Worm (Caenorhabditis elegans) whole organism, L4 larva: ENCODE data around the gene fbxc-27.

Source experiments
- F10B5.3 ChIP-seq: sonication (generic microtip); optimal IDR thresholded peaks from 2 replicates; lab custom pipeline; 2016; ENCODE audit warnings: mild to moderate bottlenecking, missing genetic modification characterization, missing compliant biosample characterization
- F26F4.8 ChIP-seq: fragments of 200-800 bp; sonication (Bioruptor generic); conservative IDR thresholded peaks from 2 replicates; pipeline ENCODE4 v1.3.6; 2022; ENCODE audit warnings: missing genetic modification characterization, missing compliant biosample characterization
- F44E2.7 ChIP-seq: fragments of 200-800 bp; sonication (Bioruptor generic); IDR thresholded peaks from 2 replicates; pipeline ENCODE4 v2.1.2; 2022; ENCODE audit warnings: missing genetic modification characterization, missing compliant biosample characterization
- F49E8.2 ChIP-seq: sonication (generic microtip); optimal IDR thresholded peaks from 2 replicates; lab custom pipeline; 2016; ENCODE audit warnings: missing compliant biosample characterization, mild to moderate bottlenecking, missing genetic modification characterization, borderline replicate concordance
- T20F7.1 ChIP-seq: fragments of 200-800 bp; sonication (Bioruptor generic); optimal IDR thresholded peaks from 2 replicates; lab custom pipeline; 2018; ENCODE audit warnings: mild to moderate bottlenecking, missing genetic modification characterization, missing compliant biosample characterization
- T26A8.4 ChIP-seq: fragments of 200-800 bp; sonication (Bioruptor generic); IDR thresholded peaks from 2 replicates; pipeline ENCODE4 v1.3.6; 2022; ENCODE audit warnings: missing genetic modification characterization, missing compliant biosample characterization
- Y75B8A.6 ChIP-seq: fragments of 200-800 bp; sonication (Bioruptor generic); IDR thresholded peaks from 2 replicates; pipeline ENCODE4 v1.3.6; 2022; ENCODE audit warnings: missing genetic modification reagents, missing genetic modification characterization, missing compliant biosample characterization
- ZK546.5 ChIP-seq, 2 experiments: sonication (generic microtip); optimal IDR thresholded peaks; 2 replicates each; lab custom pipeline; 2017; ENCODE audit warnings: missing biosample characterization in 2 of 2, missing genetic modification characterization in 2 of 2
- ama-1 ChIP-seq: fragments of 150-350 bp; optimal IDR thresholded peaks from 2 replicates; lab custom pipeline; 2014; ENCODE audit warnings: inconsistent platforms, mixed read lengths
- arid-1 ChIP-seq: fragments of 200-800 bp; sonication (Bioruptor generic); conservative IDR thresholded peaks from 2 replicates; pipeline ENCODE4 v1.3.6; 2022; ENCODE audit warnings: missing genetic modification reagents, missing genetic modification characterization, missing compliant biosample characterization
- attf-4 ChIP-seq: sonication (generic microtip); optimal IDR thresholded peaks from 3 replicates; lab custom pipeline; 2017; ENCODE audit warnings: missing biosample characterization, missing genetic modification characterization
- ceh-20 ChIP-seq: fragments of 200-800 bp; sonication (Bioruptor generic); IDR thresholded peaks from 2 replicates; pipeline ENCODE4 v1.3.6; 2022; ENCODE audit warnings: missing genetic modification reagents, missing genetic modification characterization, missing compliant biosample characterization
- ceh-32 ChIP-seq: sonication (generic microtip); optimal IDR thresholded peaks from 2 replicates; lab custom pipeline; 2016; ENCODE audit warnings: mild to moderate bottlenecking, missing genetic modification characterization, missing compliant biosample characterization; ENCODE audit not compliant: poor library complexity
- ceh-44 ChIP-seq: fragments of 200-800 bp; sonication (Bioruptor generic); IDR thresholded peaks from 2 replicates; pipeline ENCODE4 v1.3.6; 2022; ENCODE audit warnings: missing genetic modification reagents, missing genetic modification characterization, missing compliant biosample characterization
- ces-1 ChIP-seq: fragments of 150-350 bp; sonication (generic microtip); optimal IDR thresholded peaks from 4 replicates; lab custom pipeline; 2014; ENCODE audit warnings: missing biosample characterization, missing genetic modification reagents, missing genetic modification characterization
- ctbp-1 ChIP-seq: fragments of 200-800 bp; sonication (Bioruptor generic); IDR thresholded peaks from 2 replicates; pipeline ENCODE4 v1.3.6; 2022; ENCODE audit warnings: missing genetic modification reagents, missing genetic modification characterization, missing compliant biosample characterization
- daf-19 ChIP-seq: fragments of 200-800 bp; sonication (Bioruptor generic); conservative IDR thresholded peaks from 2 replicates; pipeline ENCODE4 v1.3.6; 2022; ENCODE audit warnings: missing genetic modification characterization, missing compliant biosample characterization
- dmd-6 ChIP-seq: fragments of 200-800 bp; sonication (Bioruptor generic); IDR thresholded peaks from 2 replicates; pipeline ENCODE4 v1.3.6; 2022; ENCODE audit warnings: missing genetic modification reagents, missing genetic modification characterization, missing compliant biosample characterization
- dmd-8 ChIP-seq: fragments of 200-800 bp; sonication (Bioruptor generic); IDR thresholded peaks from 2 replicates; pipeline ENCODE4 v1.3.6; 2022; ENCODE audit warnings: missing genetic modification characterization, missing compliant biosample characterization
- dve-1 ChIP-seq: sonication (generic microtip); optimal IDR thresholded peaks from 2 replicates; lab custom pipeline; 2017; ENCODE audit warnings: antibody characterized with exemption, mild to moderate bottlenecking, missing genetic modification characterization, missing compliant biosample characterization; ENCODE audit not compliant: insufficient read depth
- egl-27 ChIP-seq: sonication (generic microtip); optimal IDR thresholded peaks from 3 replicates; lab custom pipeline; 2017; ENCODE audit warnings: missing biosample characterization, missing genetic modification reagents, missing genetic modification characterization
- hlh-11 ChIP-seq: fragments of 200-800 bp; sonication (Bioruptor generic); optimal IDR thresholded peaks from 2 replicates; lab custom pipeline; 2018; ENCODE audit warnings: mild to moderate bottlenecking, missing genetic modification characterization, missing compliant biosample characterization
- hmg-1.1 ChIP-seq: fragments of 200-800 bp; sonication (Bioruptor generic); IDR thresholded peaks from 2 replicates; pipeline ENCODE4 v1.3.6; 2022; ENCODE audit warnings: missing genetic modification reagents, missing genetic modification characterization, missing compliant biosample characterization
- lin-1 ChIP-seq: fragments of 200-800 bp; sonication (Bioruptor generic); IDR thresholded peaks from 2 replicates; pipeline ENCODE4 v1.3.6; 2022; ENCODE audit warnings: missing genetic modification reagents, missing genetic modification characterization, missing compliant biosample characterization
- lin-13 ChIP-seq: fragments of 150-350 bp; optimal IDR thresholded peaks from 2 replicates; lab custom pipeline; 2014; ENCODE audit warnings: missing biosample characterization, missing genetic modification reagents, missing genetic modification characterization
- lin-15B ChIP-seq: fragments of 150-350 bp; sonication (generic microtip); optimal IDR thresholded peaks from 3 replicates; lab custom pipeline; 2014; ENCODE audit warnings: missing biosample characterization, missing genetic modification characterization
- lin-29 ChIP-seq: fragments of 200-800 bp; sonication (Bioruptor generic); IDR thresholded peaks from 2 replicates; pipeline ENCODE4 v1.3.6; 2022; ENCODE audit warnings: missing genetic modification reagents, missing genetic modification characterization, missing compliant biosample characterization
- lsy-2 ChIP-seq, 2 experiments: fragments of 150-350 bp in 1 of 2; sonication (generic microtip) in 1 of 2; optimal IDR thresholded peaks; 2 replicates each; lab custom pipeline; 2014 to 2017; ENCODE audit warnings: missing biosample characterization in 2 of 2, missing genetic modification characterization in 2 of 2
- madf-5 ChIP-seq, 2 experiments: fragments of 200-800 bp; sonication (Bioruptor generic); IDR thresholded peaks; 2 replicates each; pipeline ENCODE4 v1.3.6; 2022; ENCODE audit warnings: missing compliant biosample characterization in 2 of 2, missing genetic modification characterization in 2 of 2
- mdl-1 ChIP-seq, 2 experiments: fragments of 150-350 bp in 1 of 2; sonication (generic microtip) in 1 of 2; optimal IDR thresholded peaks; 2 replicates each; lab custom pipeline; 2014 to 2017; ENCODE audit warnings: missing biosample characterization in 2 of 2, missing genetic modification characterization in 2 of 2
- mep-1 ChIP-seq: fragments of 150-350 bp; sonication (generic microtip); optimal IDR thresholded peaks from 3 replicates; lab custom pipeline; 2014; ENCODE audit warnings: missing biosample characterization, missing genetic modification characterization
- mxl-2 ChIP-seq: fragments of 200-800 bp; sonication (Bioruptor generic); conservative IDR thresholded peaks from 2 replicates; pipeline ENCODE4 v1.3.6; 2022; ENCODE audit warnings: missing genetic modification reagents, missing genetic modification characterization, missing compliant biosample characterization
- nhr-10 ChIP-seq: fragments of 150-350 bp; optimal IDR thresholded peaks from 2 replicates; lab custom pipeline; 2014; ENCODE audit warnings: missing biosample characterization, missing genetic modification characterization
- nhr-111 ChIP-seq: fragments of 200-800 bp; sonication (Bioruptor generic); optimal IDR thresholded peaks from 2 replicates; lab custom pipeline; 2018; ENCODE audit warnings: mild to moderate bottlenecking, missing genetic modification characterization, missing compliant biosample characterization
- nhr-25 ChIP-seq: sonication (generic microtip); optimal IDR thresholded peaks from 2 replicates; lab custom pipeline; 2017; ENCODE audit warnings: missing genetic modification characterization, mild to moderate bottlenecking, missing compliant biosample characterization, antibody characterized with exemption, moderate library complexity, borderline replicate concordance; ENCODE audit not compliant: insufficient read depth
- nhr-48 ChIP-seq: sonication (generic microtip); optimal IDR thresholded peaks from 2 replicates; lab custom pipeline; 2016; ENCODE audit warnings: mild to moderate bottlenecking, missing genetic modification characterization, missing compliant biosample characterization
- nhr-6 ChIP-seq: fragments of 150-350 bp; optimal IDR thresholded peaks from 2 replicates; lab custom pipeline; 2014; ENCODE audit warnings: missing biosample characterization, missing genetic modification characterization
- nhr-77 ChIP-seq: fragments of 150-350 bp; optimal IDR thresholded peaks from 2 replicates; lab custom pipeline; 2014; ENCODE audit warnings: missing biosample characterization, missing genetic modification characterization
- pha-4 ChIP-seq, 2 experiments: fragments of 150-350 bp in 1 of 2; fragments of 200-800 bp in 1 of 2; sonication (Bioruptor generic) in 1 of 2; IDR thresholded peaks in 1 of 2; optimal IDR thresholded peaks in 1 of 2; 2 replicates each; pipeline versions ENCODE4 v1.3.6 to Lab custom; 2014 to 2022; ENCODE audit warnings: missing genetic modification characterization in 2 of 2, missing genetic modification reagents in 2 of 2, missing biosample characterization in 1 of 2, missing compliant biosample characterization in 1 of 2
- pqm-1 ChIP-seq: sonication (generic microtip); optimal IDR thresholded peaks from 2 replicates; lab custom pipeline; 2017; ENCODE audit warnings: missing biosample characterization, missing genetic modification characterization
- rbr-2 ChIP-seq: sonication (generic microtip); optimal IDR thresholded peaks from 2 replicates; lab custom pipeline; 2016; ENCODE audit warnings: missing genotype, missing genetic modification characterization, missing compliant biosample characterization
- snpc-1.2 ChIP-seq: fragments of 200-800 bp; sonication (Bioruptor generic); IDR thresholded peaks from 2 replicates; pipeline ENCODE4 v1.3.6; 2022; ENCODE audit warnings: missing genetic modification reagents, missing genetic modification characterization, missing compliant biosample characterization
- spr-3 ChIP-seq: fragments of 200-800 bp; sonication (Bioruptor generic); optimal IDR thresholded peaks from 2 replicates; lab custom pipeline; 2018; ENCODE audit warnings: mild to moderate bottlenecking, missing genetic modification characterization, missing compliant biosample characterization
- unc-39 ChIP-seq: sonication (generic microtip); optimal IDR thresholded peaks from 2 replicates; lab custom pipeline; 2017; ENCODE audit warnings: missing biosample characterization, missing genetic modification characterization
- vab-7 ChIP-seq: fragments of 200-800 bp; sonication (Bioruptor generic); IDR thresholded peaks from 2 replicates; pipeline ENCODE4 v1.3.6; 2022; ENCODE audit warnings: missing genetic modification reagents, missing genetic modification characterization, missing compliant biosample characterization
- zag-1 ChIP-seq: fragments of 150-350 bp; optimal IDR thresholded peaks from 2 replicates; lab custom pipeline; 2014; ENCODE audit warnings: missing biosample characterization, missing genetic modification characterization
- zfp-2 ChIP-seq: sonication (generic microtip); optimal IDR thresholded peaks from 2 replicates; lab custom pipeline; 2016; ENCODE audit warnings: mild to moderate bottlenecking, missing genetic modification characterization, missing compliant biosample characterization
- zfp-3 ChIP-seq: fragments of 200-800 bp; sonication (Bioruptor generic); conservative IDR thresholded peaks from 2 replicates; pipeline ENCODE4 v1.3.6; 2022; ENCODE audit warnings: missing genetic modification reagents, missing genetic modification characterization, missing compliant biosample characterization
- ztf-11 ChIP-seq: fragments of 150-350 bp; optimal IDR thresholded peaks from 2 replicates; lab custom pipeline; 2014; ENCODE audit warnings: missing biosample characterization, missing genetic modification characterization

Gene fbxc-27

ce11 chrII:872993-873787 lies 36.4 kb upstream of the fbxc-27 start, which contains the start of gene alg-2 (continued):
- TF ChIP-seq F49E8.2, result no peak
- TF ChIP-seq ceh-20, result no peak
- TF ChIP-seq nhr-6, result no peak
- peak; percentile 24; the same call in 1 of the 2 replicates for TF ChIP-seq lin-1 (GFP tag; lab: Robert Waterston, UW)
- 0 out of 2 replicates have a peak, but pooled peaks have one; percentile 8 for TF ChIP-seq mxl-2 (GFP tag; lab: Robert Waterston, UW)
- no peak for TF ChIP-seq spr-3 (GFP tag; lab: Kevin White, UChicago)
- no peak for TF ChIP-seq F44E2.7
- no peak for TF ChIP-seq ztf-11 (tag; lab: Kevin White, UChicago)
- peak; percentile 21 for TF ChIP-seq nhr-77 (tag; lab: Kevin White, UChicago)
- TF ChIP-seq unc-39 (tag; lab: Kevin White, UChicago), result no peak
- TF ChIP-seq attf-4 (tag; lab: Kevin White, UChicago), result no peak
- TF ChIP-seq snpc-1.2 (GFP tag; lab: Robert Waterston, UW), result no peak
- TF ChIP-seq ceh-32 (tag; lab: Kevin White, UChicago), result no peak
- no peak for TF ChIP-seq ces-1 (GFP tag; lab: Kevin White, UChicago)
- TF ChIP-seq hmg-1.1 (GFP tag; lab: Robert Waterston, UW), result no peak; the same call in 1 of the 2 replicates
- TF ChIP-seq zfp-2 (tag; lab: Kevin White, UChicago), result no peak
- peak in 1 of 2 experiments; percentile 30 for TF ChIP-seq mdl-1 (tag; optimal IDR thresholded peaks at IDR 0.05; lab: Kevin White, UChicago)
- TF ChIP-seq madf-5 (GFP tag; IDR thresholded peaks at IDR 0.05; lab: Robert Waterston, UW), result no peak
- no peak for TF ChIP-seq Y75B8A.6
- TF ChIP-seq lsy-2 (tag; optimal IDR thresholded peaks at IDR 0.05; lab: Kevin White, UChicago), result peak in 1 of 2 experiments; percentile 69
- TF ChIP-seq dmd-8 (GFP tag; lab: Robert Waterston, UW), result no peak
- TF ChIP-seq egl-27 (tag; lab: Kevin White, UChicago), result no peak
- TF ChIP-seq pha-4 (GFP tag; IDR thresholded peaks at IDR 0.05; lab: Robert Waterston, UW), result no peak
- no peak for TF ChIP-seq pha-4 (tag; optimal IDR thresholded peaks at IDR 0.05; lab: Kevin White, UChicago)
- TF ChIP-seq vab-7 (GFP tag; lab: Robert Waterston, UW), result 0 out of 2 replicates have a peak, but pooled peaks have one; percentile 5
- TF ChIP-seq pqm-1, result peak; percentile 37
- peak; percentile 43 for TF ChIP-seq dve-1 (tag; lab: Kevin White, UChicago)
- TF ChIP-seq zfp-3 (GFP tag; lab: Robert Waterston, UW), result no peak
- no peak for TF ChIP-seq nhr-111 (GFP tag; lab: Kevin White, UChicago)
- TF ChIP-seq lin-29 (GFP tag; lab: Robert Waterston, UW), result no peak
- no peak for TF ChIP-seq F26F4.8 (GFP tag; lab: Robert Waterston, UW)
- TF ChIP-seq nhr-25, result no peak
- peak; percentile 60 for TF ChIP-seq mep-1 (tag; lab: Kevin White, UChicago)
- TF ChIP-seq ctbp-1, result peak; percentile 53; the same call in 1 of the 2 replicates
- TF ChIP-seq ZK546.5 (tag; optimal IDR thresholded peaks at IDR 0.05; lab: Kevin White, UChicago), result no peak
- no peak for TF ChIP-seq F10B5.3 (tag; lab: Kevin White, UChicago)
- no peak for TF ChIP-seq arid-1 (GFP tag; lab: Robert Waterston, UW)
- no peak for TF ChIP-seq lin-15B (tag; lab: Kevin White, UChicago)
- no peak for TF ChIP-seq ama-1 (lab: Kevin White, UChicago)
- peak; percentile 61 for TF ChIP-seq lin-13 (GFP tag; lab: Kevin White, UChicago)
- peak; percentile 28 for TF ChIP-seq hlh-11 (tag; lab: Kevin White, UChicago)
- TF ChIP-seq daf-19, result no peak
- no peak for TF ChIP-seq zag-1
- TF ChIP-seq dmd-6 (GFP tag; lab: Robert Waterston, UW), result peak; percentile 70
- TF ChIP-seq rbr-2, result peak; percentile 50
- no peak for TF ChIP-seq T20F7.1 (GFP tag; lab: Kevin White, UChicago)
- TF ChIP-seq nhr-10 (tag; lab: Kevin White, UChicago), result no peak
- no peak for TF ChIP-seq T26A8.4
- no peak for TF ChIP-seq ceh-44 (GFP tag; lab: Robert Waterston, UW)
- peak; percentile 16 for TF ChIP-seq nhr-48
